Fruit fly (Drosophila melanogaster) whole organism, pupa: ENCODE measurements around the gene CG46270.

Experiments used
- CG10348 ChIP-seq: fragments of 200-800 bp; sonication (Bioruptor generic); IDR thresholded peaks from 2 replicates; pipeline ENCODE4 v1.3.6; 2022; ENCODE audit warnings: missing biosample characterization, missing genetic modification characterization
- CG15710 ChIP-seq: fragments of 200-800 bp; sonication (Bioruptor generic); optimal IDR thresholded peaks from 2 replicates; lab custom pipeline; 2018; ENCODE audit warnings: missing biosample characterization, mild to moderate bottlenecking, missing genetic modification characterization, moderate library complexity
- CG17806 ChIP-seq: fragments of 200-800 bp; sonication (Bioruptor generic); optimal IDR thresholded peaks from 2 replicates; lab custom pipeline; 2018; ENCODE audit warnings: missing biosample characterization, mild to moderate bottlenecking, missing genetic modification characterization, moderate library complexity
- CG32121 ChIP-seq: fragments of 200-800 bp; sonication (Bioruptor generic); IDR thresholded peaks from 2 replicates; pipeline ENCODE4 v1.3.6; 2022; ENCODE audit warnings: missing biosample characterization, missing genetic modification characterization
- CG8159 ChIP-seq: fragments of 200-800 bp; sonication (Bioruptor generic); optimal IDR thresholded peaks from 3 replicates; lab custom pipeline; 2018; ENCODE audit warnings: missing biosample characterization, mild to moderate bottlenecking, missing genetic modification characterization, moderate library complexity
- CG8301 ChIP-seq: fragments of 200-800 bp; sonication (Bioruptor generic); optimal IDR thresholded peaks from 2 replicates; lab custom pipeline; 2018; ENCODE audit warnings: missing biosample characterization, mild to moderate bottlenecking, missing genetic modification characterization
- CG9948 ChIP-seq: fragments of 200-800 bp; sonication (Bioruptor generic); optimal IDR thresholded peaks from 2 replicates; lab custom pipeline; 2018; ENCODE audit warnings: missing biosample characterization, mild to moderate bottlenecking, missing genetic modification characterization, moderate library complexity
- D1 ChIP-seq: fragments of 200-800 bp; sonication (Bioruptor generic); optimal IDR thresholded peaks from 2 replicates; lab custom pipeline; 2018; ENCODE audit warnings: missing biosample characterization, mild to moderate bottlenecking, missing genetic modification characterization, moderate library complexity
- EcR ChIP-seq: fragments of 200-800 bp; sonication (Bioruptor generic); optimal IDR thresholded peaks from 3 replicates; lab custom pipeline; 2019; ENCODE audit warnings: missing biosample characterization, missing genetic modification characterization, mild to moderate bottlenecking, moderate library complexity, missing genetic modification reagents
- Ets98B ChIP-seq: fragments of 200-800 bp; sonication (Bioruptor generic); IDR thresholded peaks from 2 replicates; pipeline ENCODE4 v1.3.6; 2022; ENCODE audit warnings: missing biosample characterization, missing genetic modification characterization
- Pif1A ChIP-seq: fragments of 200-800 bp; sonication (Bioruptor generic); optimal IDR thresholded peaks from 3 replicates; lab custom pipeline; 2016; ENCODE audit warnings: missing biosample characterization, missing genetic modification characterization
- Snoo ChIP-seq: fragments of 200-800 bp; sonication (Bioruptor generic); optimal IDR thresholded peaks from 3 replicates; lab custom pipeline; 2017; ENCODE audit warnings: missing biosample characterization, mild to moderate bottlenecking, missing genetic modification characterization, inconsistent platforms
- rn ChIP-seq: fragments of 200-800 bp; sonication (Bioruptor generic); IDR thresholded peaks from 2 replicates; pipeline ENCODE4 v1.3.6; 2022; ENCODE audit warnings: missing biosample characterization, missing genetic modification characterization

DNA sequence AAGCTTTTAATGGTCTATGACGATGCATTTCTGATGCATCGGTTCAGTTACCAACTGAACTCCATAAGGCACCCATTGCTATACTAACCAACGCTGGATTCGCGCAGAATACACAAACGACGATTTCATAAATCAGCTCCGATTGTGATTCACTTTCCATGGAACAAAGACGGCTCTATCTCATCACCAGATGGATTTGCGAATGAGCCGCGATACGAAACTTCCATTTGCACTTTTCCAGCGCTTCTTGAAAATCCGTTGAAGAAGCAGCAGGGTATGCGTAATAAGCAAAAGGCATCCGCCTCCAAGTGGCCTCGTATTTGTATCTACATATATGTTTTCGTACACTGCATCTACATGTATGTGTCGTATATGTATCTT is 35.7 kb downstream of the CG46270 start:
- TF ChIP-seq CG8301 (tag; lab: Kevin White, UChicago) = no peak
- no peak for TF ChIP-seq Pif1A (GFP tag; lab: Kevin White, UChicago)
- no peak for TF ChIP-seq Ets98B
- TF ChIP-seq CG10348 (GFP tag; lab: Robert Waterston, UW) = no peak
- TF ChIP-seq EcR (GFP tag; lab: Kevin White, UChicago) = peak; percentile 83
- TF ChIP-seq rn (GFP tag; lab: Robert Waterston, UW) = no peak
- TF ChIP-seq CG8159 (tag; lab: Kevin White, UChicago) = no peak
- no peak for TF ChIP-seq CG9948 (tag; lab: Kevin White, UChicago)
- TF ChIP-seq CG15710 = no peak
- TF ChIP-seq CG17806 (tag; lab: Kevin White, UChicago) = no peak
- TF ChIP-seq D1 (tag; lab: Kevin White, UChicago) = no peak
- TF ChIP-seq Snoo = no peak
- no peak for TF ChIP-seq CG32121 (GFP tag; lab: Robert Waterston, UW)
